Worm (Caenorhabditis elegans) whole organism, mixed stage, embryonic: Measurements from ENCODE around the gene C49C3.21.

ENCODE experiments used
- M03D4.4 ChIP-seq: sonication (generic microtip); optimal IDR thresholded peaks from 2 replicates; lab custom pipeline; 2017; ENCODE audit warnings: mild to moderate bottlenecking, missing genetic modification characterization, missing compliant biosample characterization
- blmp-1 ChIP-seq: fragments of 150-350 bp; optimal IDR thresholded peaks from 2 replicates; lab custom pipeline; 2014; ENCODE audit warnings: missing biosample characterization, missing genetic modification characterization
- ceh-43 ChIP-seq: fragments of 200-800 bp; sonication (Bioruptor generic); optimal IDR thresholded peaks from 2 replicates; lab custom pipeline; 2018; ENCODE audit warnings: mild to moderate bottlenecking, missing genetic modification characterization, moderate library complexity, missing compliant biosample characterization
- elt-1 ChIP-seq: sonication (generic microtip); optimal IDR thresholded peaks from 2 replicates; lab custom pipeline; 2017; ENCODE audit warnings: missing genetic modification characterization, mild to moderate bottlenecking, missing compliant biosample characterization, antibody characterized with exemption, moderate library complexity, borderline replicate concordance; ENCODE audit not compliant: insufficient read depth
- flh-1 ChIP-seq: fragments of 200-800 bp; sonication (Bioruptor generic); optimal IDR thresholded peaks from 2 replicates; lab custom pipeline; 2018; ENCODE audit warnings: mild to moderate bottlenecking, missing genetic modification characterization, moderate library complexity, missing compliant biosample characterization
- mab-5 ChIP-seq: fragments of 150-350 bp; optimal IDR thresholded peaks from 2 replicates; lab custom pipeline; 2014; ENCODE audit warnings: missing biosample characterization, missing genetic modification characterization
- nhr-12 ChIP-seq: fragments of 150-350 bp; optimal IDR thresholded peaks from 2 replicates; lab custom pipeline; 2014; ENCODE audit warnings: missing biosample characterization, missing genetic modification characterization
- nhr-237 ChIP-seq: fragments of 150-350 bp; optimal IDR thresholded peaks from 2 replicates; lab custom pipeline; 2014; ENCODE audit warnings: missing biosample characterization, missing genetic modification characterization
- nhr-76 ChIP-seq: sonication (generic microtip); optimal IDR thresholded peaks from 2 replicates; lab custom pipeline; 2017; ENCODE audit warnings: missing biosample characterization, missing genetic modification characterization
- snpc-4 ChIP-seq: fragments of 150-350 bp; optimal IDR thresholded peaks from 2 replicates; lab custom pipeline; 2014; ENCODE audit warnings: missing biosample characterization, missing genetic modification characterization
- sptf-1 ChIP-seq: sonication (generic microtip); optimal IDR thresholded peaks from 2 replicates; lab custom pipeline; 2017; ENCODE audit warnings: mild to moderate bottlenecking, missing genetic modification characterization, moderate library complexity, missing compliant biosample characterization
- unc-62 ChIP-seq: fragments of 150-350 bp; optimal IDR thresholded peaks from 2 replicates; lab custom pipeline; 2014; ENCODE audit warnings: missing biosample characterization, missing genetic modification reagents, missing genetic modification characterization
- ztf-11 ChIP-seq: fragments of 150-350 bp; optimal IDR thresholded peaks from 2 replicates; lab custom pipeline; 2014; ENCODE audit warnings: missing biosample characterization, missing genetic modification characterization

DNA sequence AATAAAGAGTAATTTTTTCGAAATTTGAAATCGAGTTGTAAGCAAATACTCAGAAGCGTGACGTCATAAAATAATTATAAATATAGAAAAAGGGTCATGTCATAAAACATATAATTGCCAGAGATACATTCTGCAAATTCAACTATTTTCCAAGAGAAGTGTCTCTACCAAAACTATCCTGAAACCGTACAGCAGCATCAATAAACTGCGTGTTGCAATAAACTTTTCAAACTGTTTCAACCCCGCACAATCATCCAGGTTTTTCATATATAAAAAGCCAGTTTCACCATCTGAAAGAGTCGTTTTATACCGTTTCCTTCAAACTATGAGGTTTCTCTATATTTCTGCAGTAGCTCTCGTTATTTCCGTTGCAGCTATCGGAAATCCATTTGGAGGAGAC is 715 bp downstream of the C49C3.21 start, which contains the start of gene C49C3.11:
- TF ChIP-seq nhr-76 (tag; lab: Kevin White, UChicago) (no peak), elt-1 (no peak), M03D4.4 (tag; lab: Kevin White, UChicago) (no peak), ztf-11 (no peak), nhr-12 (tag; lab: Kevin White, UChicago) (no peak), nhr-237 (tag; lab: Kevin White, UChicago) (no peak), snpc-4 (tag; lab: Kevin White, UChicago) (no peak), blmp-1 (tag; lab: Kevin White, UChicago) (no peak), mab-5 (tag; lab: Kevin White, UChicago) (no peak), ceh-43 (GFP tag; lab: Kevin White, UChicago) (no peak), flh-1 (GFP tag; lab: Kevin White, UChicago) (no peak), sptf-1 (no peak), unc-62 (GFP tag; lab: Kevin White, UChicago) (no peak)
